Worm (Caenorhabditis elegans) whole organism, L1 larva: Measurements from ENCODE around the gene sdz-10.

Source experiments
- C16A3.4 ChIP-seq: fragments of 150-350 bp; optimal IDR thresholded peaks from 2 replicates; lab custom pipeline; 2014; ENCODE audit warnings: missing biosample characterization, missing genetic modification characterization
- aha-1 ChIP-seq: fragments of 150-350 bp; optimal IDR thresholded peaks from 2 replicates; lab custom pipeline; 2014; ENCODE audit warnings: missing biosample characterization, missing genetic modification characterization
- alr-1 ChIP-seq: fragments of 200-800 bp; sonication (Bioruptor generic); optimal IDR thresholded peaks from 2 replicates; lab custom pipeline; 2018; ENCODE audit warnings: borderline replicate concordance, mild to moderate bottlenecking, missing genetic modification characterization, missing compliant biosample characterization
- blmp-1 ChIP-seq: fragments of 150-350 bp; optimal IDR thresholded peaks from 2 replicates; lab custom pipeline; 2014; ENCODE audit warnings: missing biosample characterization, missing genetic modification characterization
- ceh-8 ChIP-seq: fragments of 200-800 bp; sonication (Bioruptor generic); optimal IDR thresholded peaks from 2 replicates; lab custom pipeline; 2018; ENCODE audit warnings: mild to moderate bottlenecking, missing genetic modification characterization, moderate library complexity, missing compliant biosample characterization
- ceh-82 ChIP-seq, 3 experiments: fragments of 150-350 bp in 1 of 3; sonication (generic microtip) in 2 of 3; optimal IDR thresholded peaks; 2 replicates each; lab custom pipeline; 2014 to 2017; ENCODE audit warnings: missing biosample characterization in 3 of 3, missing genetic modification characterization in 3 of 3
- ces-1 ChIP-seq: fragments of 150-350 bp; optimal IDR thresholded peaks from 2 replicates; lab custom pipeline; 2014; ENCODE audit warnings: missing biosample characterization, missing genetic modification reagents, missing genetic modification characterization
- efl-1 ChIP-seq, 4 experiments: fragments of 150-350 bp; optimal IDR thresholded peaks in 3 of 4; peaks in 1 of 4; 1 replicate in 1 of 4; 2 replicates in 3 of 4; lab custom pipeline; 2014; ENCODE audit warnings: missing biosample characterization in 2 of 4, missing genetic modification characterization in 2 of 4, missing genetic modification reagents in 2 of 4
- efl-3 ChIP-seq: fragments of 200-800 bp; sonication (Bioruptor generic); optimal IDR thresholded peaks from 2 replicates; lab custom pipeline; 2018; ENCODE audit warnings: mild to moderate bottlenecking, missing genetic modification characterization, missing compliant biosample characterization
- egl-13 ChIP-seq: sonication (generic microtip); optimal IDR thresholded peaks from 2 replicates; lab custom pipeline; 2016; ENCODE audit warnings: missing genotype, missing genetic modification reagents, missing genetic modification characterization, missing compliant biosample characterization
- egl-27 ChIP-seq, 2 experiments: fragments of 150-350 bp in 1 of 2; sonication (generic microtip); optimal IDR thresholded peaks; 3 replicates each; lab custom pipeline; 2017 to 2018; ENCODE audit warnings: missing biosample characterization in 2 of 2, missing genetic modification characterization in 2 of 2, missing genetic modification reagents in 2 of 2
- elt-2 ChIP-seq: sonication (generic microtip); optimal IDR thresholded peaks from 2 replicates; lab custom pipeline; 2016; ENCODE audit warnings: missing genetic modification characterization, mild to moderate bottlenecking, inconsistent platforms, missing compliant biosample characterization, missing genetic modification reagents
- elt-3 ChIP-seq, 6 experiments: fragments of 150-350 bp in 1 of 6; sonication (generic microtip); optimal IDR thresholded peaks; 2 replicates each; lab custom pipeline; 2017 to 2018; ENCODE audit warnings: missing biosample characterization in 6 of 6, missing genetic modification characterization in 6 of 6, inconsistent platforms in 1 of 6
- fkh-10 ChIP-seq: sonication (generic microtip); optimal IDR thresholded peaks from 2 replicates; lab custom pipeline; 2017; ENCODE audit warnings: missing biosample characterization, missing genetic modification reagents, missing genetic modification characterization
- fkh-8 ChIP-seq: sonication (generic microtip); optimal IDR thresholded peaks from 2 replicates; lab custom pipeline; 2016; ENCODE audit warnings: mild to moderate bottlenecking, missing genetic modification characterization, missing compliant biosample characterization
- fos-1 ChIP-seq: fragments of 150-350 bp; optimal IDR thresholded peaks from 2 replicates; lab custom pipeline; 2014; ENCODE audit warnings: missing biosample characterization, missing genetic modification characterization
- hlh-17 ChIP-seq: fragments of 200-800 bp; sonication (Bioruptor generic); optimal IDR thresholded peaks from 2 replicates; lab custom pipeline; 2018; ENCODE audit warnings: missing genetic modification characterization, mild to moderate bottlenecking, missing compliant biosample characterization, moderate library complexity, borderline replicate concordance
- jun-1 ChIP-seq: fragments of 150-350 bp; optimal IDR thresholded peaks from 2 replicates; lab custom pipeline; 2014; ENCODE audit warnings: missing biosample characterization, missing genetic modification reagents, missing genetic modification characterization
- lin-13 ChIP-seq: fragments of 150-350 bp; optimal IDR thresholded peaks from 2 replicates; lab custom pipeline; 2014; ENCODE audit warnings: missing biosample characterization, missing genetic modification reagents, missing genetic modification characterization
- lin-14 ChIP-seq: fragments of 200-800 bp; sonication (Bioruptor generic); optimal IDR thresholded peaks from 2 replicates; lab custom pipeline; 2018; ENCODE audit warnings: mild to moderate bottlenecking, missing genetic modification characterization, moderate library complexity, missing compliant biosample characterization
- lin-15B ChIP-seq: fragments of 150-350 bp; sonication (generic microtip); optimal IDR thresholded peaks from 3 replicates; lab custom pipeline; 2014; ENCODE audit warnings: missing biosample characterization, missing genetic modification characterization
- lin-35 ChIP-seq, 2 experiments: fragments of 150-350 bp; optimal IDR thresholded peaks; 2 replicates each; lab custom pipeline; 2014; ENCODE audit warnings: missing biosample characterization in 2 of 2, missing genetic modification characterization in 2 of 2, missing genetic modification reagents in 2 of 2
- lsy-2 ChIP-seq, 2 experiments: fragments of 150-350 bp; optimal IDR thresholded peaks; 2 replicates each; lab custom pipeline; 2014; ENCODE audit warnings: missing biosample characterization in 2 of 2, missing genetic modification characterization in 2 of 2
- mab-9 ChIP-seq: fragments of 200-800 bp; sonication (Bioruptor generic); IDR thresholded peaks from 2 replicates; pipeline ENCODE4 v1.3.6; 2022; ENCODE audit warnings: missing genetic modification reagents, missing genetic modification characterization, missing compliant biosample characterization
- mdl-1 ChIP-seq, 2 experiments: fragments of 150-350 bp; optimal IDR thresholded peaks; 2 replicates each; lab custom pipeline; 2014 to 2017; ENCODE audit warnings: missing biosample characterization in 2 of 2, missing genetic modification characterization in 2 of 2, inconsistent platforms in 1 of 2
- nhr-11 ChIP-seq: fragments of 150-350 bp; optimal IDR thresholded peaks from 2 replicates; lab custom pipeline; 2014; ENCODE audit warnings: missing biosample characterization, missing genetic modification characterization
- nhr-19 ChIP-seq: fragments of 200-800 bp; sonication (Bioruptor generic); conservative IDR thresholded peaks from 2 replicates; pipeline ENCODE4 v1.3.6; 2022; ENCODE audit warnings: missing genetic modification characterization, missing compliant biosample characterization
- nhr-20 ChIP-seq: sonication (generic microtip); optimal IDR thresholded peaks from 2 replicates; lab custom pipeline; 2016; ENCODE audit warnings: mild to moderate bottlenecking, missing genetic modification characterization, missing compliant biosample characterization
- nhr-237 ChIP-seq: fragments of 150-350 bp; optimal IDR thresholded peaks from 2 replicates; lab custom pipeline; 2014; ENCODE audit warnings: missing biosample characterization, missing genetic modification characterization
- nhr-28 ChIP-seq: fragments of 150-350 bp; optimal IDR thresholded peaks from 2 replicates; lab custom pipeline; 2014; ENCODE audit warnings: missing biosample characterization, missing genetic modification characterization
- nhr-71 ChIP-seq: sonication (generic microtip); optimal IDR thresholded peaks from 2 replicates; lab custom pipeline; 2016; ENCODE audit warnings: mild to moderate bottlenecking, missing genetic modification characterization, moderate library complexity, missing compliant biosample characterization
- nhr-76 ChIP-seq: sonication (generic microtip); optimal IDR thresholded peaks from 2 replicates; lab custom pipeline; 2017; ENCODE audit warnings: missing biosample characterization, missing genetic modification characterization
- nhr-77 ChIP-seq: fragments of 150-350 bp; optimal IDR thresholded peaks from 2 replicates; lab custom pipeline; 2014; ENCODE audit warnings: missing biosample characterization, missing genetic modification characterization
- nhr-85 ChIP-seq: sonication (generic microtip); peaks from one replicate; lab custom pipeline; 2016; ENCODE audit warnings: missing genetic modification characterization, inconsistent platforms, missing compliant biosample characterization
- pag-3 ChIP-seq: sonication (generic microtip); optimal IDR thresholded peaks from 2 replicates; lab custom pipeline; 2017; ENCODE audit warnings: missing genetic modification characterization, mild to moderate bottlenecking, missing compliant biosample characterization, antibody characterized with exemption, borderline replicate concordance; ENCODE audit not compliant: insufficient read depth
- rnt-1 ChIP-seq: sonication (generic microtip); optimal IDR thresholded peaks from 2 replicates; lab custom pipeline; 2016; ENCODE audit warnings: mild to moderate bottlenecking, missing genetic modification characterization, moderate library complexity, missing compliant biosample characterization
- skn-1 ChIP-seq: fragments of 150-350 bp; optimal IDR thresholded peaks from 2 replicates; lab custom pipeline; 2014; ENCODE audit warnings: missing biosample characterization, missing genetic modification characterization
- snu-23 ChIP-seq: sonication (generic microtip); optimal IDR thresholded peaks from 2 replicates; lab custom pipeline; 2016; ENCODE audit warnings: missing genetic modification characterization, missing compliant biosample characterization
- sox-4 ChIP-seq: sonication (generic microtip); optimal IDR thresholded peaks from 2 replicates; lab custom pipeline; 2016; ENCODE audit warnings: missing genetic modification characterization, missing compliant biosample characterization
- sptf-1 ChIP-seq: fragments of 150-350 bp; optimal IDR thresholded peaks from 2 replicates; lab custom pipeline; 2014; ENCODE audit warnings: missing biosample characterization, missing genetic modification characterization
- tbx-2 ChIP-seq: sonication (generic microtip); optimal IDR thresholded peaks from 2 replicates; lab custom pipeline; 2016; ENCODE audit warnings: missing genetic modification characterization, missing compliant biosample characterization
- tlp-1 ChIP-seq: fragments of 150-350 bp; optimal IDR thresholded peaks from 2 replicates; lab custom pipeline; 2014; ENCODE audit warnings: missing biosample characterization, missing genetic modification characterization
- unc-130 ChIP-seq: fragments of 150-350 bp; optimal IDR thresholded peaks from 2 replicates; lab custom pipeline; 2017; ENCODE audit warnings: missing biosample characterization, missing genetic modification characterization, inconsistent platforms
- unc-86 ChIP-seq: sonication (generic microtip); optimal IDR thresholded peaks from 2 replicates; lab custom pipeline; 2016; ENCODE audit warnings: missing genetic modification characterization, missing compliant biosample characterization
- xbp-1 ChIP-seq: sonication (generic microtip); optimal IDR thresholded peaks from 2 replicates; lab custom pipeline; 2016; ENCODE audit warnings: missing genetic modification characterization, missing compliant biosample characterization
- zip-4 ChIP-seq: fragments of 200-800 bp; sonication (Bioruptor generic); optimal IDR thresholded peaks from 2 replicates; lab custom pipeline; 2018; ENCODE audit warnings: mild to moderate bottlenecking, missing genetic modification characterization, moderate library complexity, missing compliant biosample characterization
- ztf-11 ChIP-seq, 2 experiments: sonication (generic microtip); optimal IDR thresholded peaks; 2 replicates each; lab custom pipeline; 2016 to 2017; ENCODE audit warnings: missing genetic modification characterization in 2 of 2, missing biosample characterization in 1 of 2, missing compliant biosample characterization in 1 of 2

sdz-10 gene

ce11 chrII:2807674-2808206, 35.7 kb upstream of the sdz-10 start, which contains the start of gene K12H6.12:
Gene K12H6.12 (plus strand): TSS chrII:2808156.
- TF ChIP-seq efl-1 (optimal IDR thresholded peaks at IDR 0.05; lab: Kevin White, UChicago), result peak in 1 of 2 experiments; percentile 28
- TF ChIP-seq efl-1 (GFP tag; optimal IDR thresholded peaks at IDR 0.05 in 1 of 2; lab: Kevin White, UChicago), result no peak
- no peak for TF ChIP-seq alr-1 (tag; lab: Kevin White, UChicago)
- TF ChIP-seq ceh-8, result no peak
- TF ChIP-seq nhr-11 (tag; lab: Kevin White, UChicago), result peak; percentile 19
- peak in 1 of 3 experiments; percentile 1 for TF ChIP-seq ceh-82 (tag; optimal IDR thresholded peaks at IDR 0.05; lab: Kevin White, UChicago)

- TF ChIP-seq blmp-1 (peak; percentile 18), elt-3 (tag; optimal IDR thresholded peaks at IDR 0.05; lab: Kevin White, UChicago) (peak in 1 of 6 experiments; percentile 50), rnt-1 (tag; lab: Kevin White, UChicago) (no peak), nhr-85 (tag; lab: Kevin White, UChicago) (peak; percentile 61), aha-1 (tag; lab: Kevin White, UChicago) (no peak), zip-4 (GFP tag; lab: Kevin White, UChicago) (no peak), unc-130 (tag; lab: Kevin White, UChicago) (no peak), ceh-82 (tag; optimal IDR thresholded peaks at IDR 0.05; lab: Kevin White, UChicago) (no peak), nhr-20 (peak; percentile 0)
Observed at ce11 chrII:2805566-2805965, 33.5 kb upstream of the sdz-10 start.

- TF ChIP-seq mdl-1 (tag; optimal IDR thresholded peaks at IDR 0.05; lab: Kevin White, UChicago) (peak in 1 of 2 experiments; percentile 28), tbx-2 (peak; percentile 22), mab-9 (GFP tag; lab: Robert Waterston, UW) (no peak), sox-4 (tag; lab: Kevin White, UChicago) (no peak), alr-1 (tag; lab: Kevin White, UChicago) (no peak), unc-130 (tag; lab: Kevin White, UChicago) (no peak), lin-14 (GFP tag; lab: Kevin White, UChicago) (peak; percentile 49), ztf-11 (tag; optimal IDR thresholded peaks at IDR 0.05; lab: Kevin White, UChicago) (no peak), elt-2 (no peak), lin-13 (no peak), unc-86 (tag; lab: Kevin White, UChicago) (no peak), nhr-85 (tag; lab: Kevin White, UChicago) (peak; percentile 14), pag-3 (tag; lab: Kevin White, UChicago) (no peak), nhr-77 (tag; lab: Kevin White, UChicago) (no peak), nhr-76 (no peak), fos-1 (tag; lab: Kevin White, UChicago) (no peak), nhr-19 (GFP tag; lab: Robert Waterston, UW) (0 out of 2 replicates have a peak, but pooled peaks have one; percentile 2), egl-13 (tag; lab: Kevin White, UChicago) (no peak), tlp-1 (tag; lab: Kevin White, UChicago) (no peak), snu-23 (GFP tag; lab: Kevin White, UChicago) (peak; percentile 40), skn-1 (tag; lab: Kevin White, UChicago) (no peak), ces-1 (GFP tag; lab: Kevin White, UChicago) (no peak), hlh-17 (GFP tag; lab: Kevin White, UChicago) (no peak), efl-3 (GFP tag; lab: Kevin White, UChicago) (no peak), lsy-2 (tag; optimal IDR thresholded peaks at IDR 0.05; lab: Kevin White, UChicago) (peak in 1 of 2 experiments; percentile 14), ceh-82 (tag; optimal IDR thresholded peaks at IDR 0.05; lab: Kevin White, UChicago) (no peak), nhr-20 (peak; percentile 4), lin-15B (no peak), nhr-237 (tag; lab: Kevin White, UChicago) (no peak), fkh-8 (no peak), nhr-28 (tag; lab: Kevin White, UChicago) (no peak), lin-35 (GFP tag; optimal IDR thresholded peaks at IDR 0.05; lab: Kevin White, UChicago) (peak in 1 of 2 experiments; percentile 65), egl-27 (tag; optimal IDR thresholded peaks at IDR 0.05; lab: Kevin White, UChicago) (no peak), jun-1 (no peak), sptf-1 (tag; lab: Kevin White, UChicago) (no peak), xbp-1 (no peak), nhr-71 (tag; lab: Kevin White, UChicago) (peak; percentile 23), fkh-10 (GFP tag; lab: Kevin White, UChicago) (no peak), C16A3.4 (tag; lab: Kevin White, UChicago) (no peak)
Observed at ce11 chrII:2804949-2805348, 32.9 kb upstream of the sdz-10 start.
